Worm (Caenorhabditis elegans): ENCODE data around the gene srsx-14.

srsx-14 gene

DNA sequence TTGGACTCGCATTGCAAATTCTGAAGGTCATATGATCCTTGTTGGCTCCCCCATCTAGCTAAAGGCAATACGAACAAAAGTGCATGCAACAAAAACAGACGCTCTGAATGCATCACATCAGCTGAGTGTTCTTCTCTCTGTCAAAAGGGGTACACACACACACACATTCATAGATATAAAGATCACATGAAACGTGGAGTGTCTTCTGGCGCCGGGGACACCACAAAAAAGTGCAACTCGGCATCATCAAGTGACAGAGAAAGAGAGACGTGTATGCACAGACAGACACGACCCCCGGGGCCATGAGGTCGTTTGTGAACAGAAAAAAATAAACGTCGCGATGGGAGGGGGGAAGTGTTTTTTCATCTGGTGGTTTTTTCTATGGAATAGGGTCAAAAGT lies 19.6 kb downstream of the srsx-14 start (continued):
- TF ChIP-seq F49E8.2 (tag; optimal IDR thresholded peaks at IDR 0.05; ENCODE audit: insufficient read depth): no peak
- no peak for TF ChIP-seq B0019.2 (GFP tag; conservative IDR thresholded peaks at IDR 0.05)
- TF ChIP-seq egl-44 (GFP tag; IDR thresholded peaks at IDR 0.05): no peak
- peak in 1 of 3 experiments; percentile 3 for TF ChIP-seq lin-35 (GFP tag; optimal IDR thresholded peaks at IDR 0.05)
- no peak for TF ChIP-seq T26A5.8 (tag; optimal IDR thresholded peaks at IDR 0.05)
- TF ChIP-seq F23B12.7 (tag; optimal IDR thresholded peaks at IDR 0.05; ENCODE audit: insufficient read depth): peak; percentile 1
- no peak for TF ChIP-seq madf-8 (GFP tag; conservative IDR thresholded peaks at IDR 0.05)
- peak; percentile 94 for TF ChIP-seq zfh-2 (GFP tag; conservative IDR thresholded peaks at IDR 0.05)
- no peak for TF ChIP-seq Y67H2A.10 (GFP tag; conservative IDR thresholded peaks at IDR 0.05)
- TF ChIP-seq mxl-1 (tag; optimal IDR thresholded peaks at IDR 0.05): no peak
- TF ChIP-seq unc-62 (GFP tag; optimal IDR thresholded peaks at IDR 0.05): no peak
- TF ChIP-seq T07F8.4 (tag; optimal IDR thresholded peaks at IDR 0.05): no peak
- TF ChIP-seq rpc-1 (optimal IDR thresholded peaks at IDR 0.05): no peak
- TF ChIP-seq rpc-1 (tag; optimal IDR thresholded peaks at IDR 0.05): no peak
- TF ChIP-seq F37B4.10 (GFP tag; IDR thresholded peaks at IDR 0.05): no peak
- no peak for TF ChIP-seq let-607 (tag; optimal IDR thresholded peaks at IDR 0.05)
- peak; percentile 60; the same call in 1 of the 2 replicates for TF ChIP-seq let-526 (GFP tag; IDR thresholded peaks at IDR 0.05)
- no peak for TF ChIP-seq tlf-1 (GFP tag; optimal IDR thresholded peaks at IDR 0.05)
- no peak for TF ChIP-seq ama-1 (optimal IDR thresholded peaks at IDR 0.05)
- no peak for TF ChIP-seq ama-1 (GFP tag; optimal IDR thresholded peaks at IDR 0.05)
- peak; percentile 54 for TF ChIP-seq lin-40 (tag; optimal IDR thresholded peaks at IDR 0.05)
- TF ChIP-seq B0336.3 (GFP tag; IDR thresholded peaks at IDR 0.05): 0 out of 2 replicates have a peak, but pooled peaks have one; percentile 45
- peak; percentile 77 for TF ChIP-seq ceh-27 (GFP tag; optimal IDR thresholded peaks at IDR 0.05)
- TF ChIP-seq ztf-26 (tag; optimal IDR thresholded peaks at IDR 0.05): no peak
- no peak for TF ChIP-seq madf-3 (GFP tag; IDR thresholded peaks at IDR 0.05)
- TF ChIP-seq ceh-79 (tag; optimal IDR thresholded peaks at IDR 0.05): no peak
- no peak for TF ChIP-seq nfyb-1 (GFP tag; IDR thresholded peaks at IDR 0.05)
- no peak for TF ChIP-seq hlh-12 (tag; optimal IDR thresholded peaks at IDR 0.05)
- TF ChIP-seq snpc-1.1 (tag; optimal IDR thresholded peaks at IDR 0.05; ENCODE audit: insufficient read depth): no peak
- TF ChIP-seq ceh-58 (GFP tag; IDR thresholded peaks at IDR 0.05): no peak
- no peak for TF ChIP-seq rcor-1 (GFP tag; IDR thresholded peaks at IDR 0.05)
- TF ChIP-seq nhr-80 (tag; optimal IDR thresholded peaks at IDR 0.05): peak; percentile 6
- peak; percentile 15 for TF ChIP-seq atf-7 (tag; optimal IDR thresholded peaks at IDR 0.05)
- TF ChIP-seq F39B2.1 (GFP tag; IDR thresholded peaks at IDR 0.05): no peak
- TF ChIP-seq ZK185.1 (tag; optimal IDR thresholded peaks at IDR 0.05; ENCODE audit: poor library complexity, severe bottlenecking): no peak
- no peak for TF ChIP-seq sdz-38 (tag; optimal IDR thresholded peaks at IDR 0.05)
- no peak for TF ChIP-seq nhr-179 (tag; optimal IDR thresholded peaks at IDR 0.05)
- TF ChIP-seq xnd-1 (tag; optimal IDR thresholded peaks at IDR 0.05): no peak
- TF ChIP-seq F57A8.1 (GFP tag; optimal IDR thresholded peaks at IDR 0.05): no peak
- no peak for TF ChIP-seq F33H1.4 (GFP tag; IDR thresholded peaks at IDR 0.05)
- TF ChIP-seq nhr-120 (GFP tag; IDR thresholded peaks at IDR 0.05): no peak
- TF ChIP-seq hmg-20 (GFP tag; IDR thresholded peaks at IDR 0.05): no peak
- TF ChIP-seq chd-7 (tag; optimal IDR thresholded peaks at IDR 0.05): peak; percentile 78
- TF ChIP-seq cebp-2 (GFP tag; IDR thresholded peaks at IDR 0.05): no peak
- peak; percentile 46 for TF ChIP-seq ztf-22 (GFP tag; optimal IDR thresholded peaks at IDR 0.05)
- TF ChIP-seq ceh-40 (GFP tag; IDR thresholded peaks at IDR 0.05): no peak
- no peak for TF ChIP-seq ccch-3 (GFP tag; optimal IDR thresholded peaks at IDR 0.05)
- no peak for TF ChIP-seq him-1 (tag; optimal IDR thresholded peaks at IDR 0.05)
- no peak for TF ChIP-seq D2030.7 (GFP tag; IDR thresholded peaks at IDR 0.05)
- TF ChIP-seq lin-54 (GFP tag; optimal IDR thresholded peaks at IDR 0.05): peak; percentile 34
- no peak for TF ChIP-seq Y53F4B.3 (GFP tag; IDR thresholded peaks at IDR 0.05)
